Fruit fly (Drosophila melanogaster): ENCODE measurements around the gene CG18178.

CG18178 gene

DNA sequence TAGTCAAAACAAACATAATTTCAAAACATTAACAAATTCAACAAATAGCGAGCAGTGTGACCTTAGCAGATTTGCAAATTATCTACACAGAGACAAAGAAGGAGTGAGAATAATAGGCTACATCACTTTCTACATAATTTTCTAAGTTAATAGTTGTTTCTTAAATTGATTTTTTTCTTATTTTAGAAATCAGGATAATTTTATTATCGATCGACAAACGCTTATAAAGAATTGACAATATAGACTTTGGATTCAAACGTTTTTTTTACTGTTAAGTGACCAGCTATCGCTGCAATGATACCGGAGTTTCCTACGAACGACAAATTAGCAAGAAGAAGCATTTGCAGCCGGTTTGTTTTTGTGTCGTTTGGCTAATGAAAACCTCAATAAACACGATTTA, 4.2 kb upstream of the CG18178 start, which contains the start of the genes nbs and defl (continued):
- TF ChIP-seq Gug (GFP tag; IDR thresholded peaks at IDR 0.05) (peak; percentile 61; the same call in 3 of the 4 replicates), gem (tag; optimal IDR thresholded peaks at IDR 0.05) (no peak), CTCF (GFP tag; optimal IDR thresholded peaks at IDR 0.05) (no peak), sc (optimal IDR thresholded peaks at IDR 0.05) (no peak), sc (GFP tag; optimal IDR thresholded peaks at IDR 0.05) (peak; percentile 8), MESR4 (GFP tag; optimal IDR thresholded peaks at IDR 0.05) (peak; percentile 24), unpg (GFP tag; optimal IDR thresholded peaks at IDR 0.05) (no peak), lilli (GFP tag; optimal IDR thresholded peaks at IDR 0.05) (peak; percentile 82), crc (GFP tag; optimal IDR thresholded peaks at IDR 0.05) (peak; percentile 52), CG3281 (GFP tag; optimal IDR thresholded peaks at IDR 0.05) (peak; percentile 33), CG11093 (GFP tag; IDR thresholded peaks at IDR 0.05) (peak; percentile 66; the same call in 1 of the 3 replicates), CG7271 (tag; optimal IDR thresholded peaks at IDR 0.05) (no peak), CG42726 (GFP tag; IDR thresholded peaks at IDR 0.05; ENCODE audit: partially characterized antibody) (no peak), CG1647 (GFP tag; optimal IDR thresholded peaks at IDR 0.05) (peak; percentile 31), CG7928 (GFP tag; optimal IDR thresholded peaks at IDR 0.05) (no peak), CG9817 (tag; optimal IDR thresholded peaks at IDR 0.05) (peak; percentile 61), sr (GFP tag; IDR thresholded peaks at IDR 0.05) (no peak), Chrac-16 (GFP tag; optimal IDR thresholded peaks at IDR 0.05) (peak; percentile 70), tx (GFP tag; optimal IDR thresholded peaks at IDR 0.05) (peak; percentile 57), Ravus (GFP tag; IDR thresholded peaks at IDR 0.05) (peak; percentile 43), ara (GFP tag; IDR thresholded peaks at IDR 0.05) (peak; percentile 71; the same call in 1 of the 2 replicates), rib (GFP tag; IDR thresholded peaks at IDR 0.05) (peak; percentile 71), CG3838 (GFP tag; optimal IDR thresholded peaks at IDR 0.05) (peak; percentile 40), CG11504 (tag; optimal IDR thresholded peaks at IDR 0.05) (no peak), vvl (GFP tag; IDR thresholded peaks at IDR 0.05) (peak; percentile 77), CG2199 (GFP tag; IDR thresholded peaks at IDR 0.05) (no peak), CG5245 (GFP tag; optimal IDR thresholded peaks at IDR 0.05) (peak; percentile 32), CG8359 (GFP tag; optimal IDR thresholded peaks at IDR 0.05; ENCODE audit: borderline replicate concordance) (no peak), Ssrp (tag; optimal IDR thresholded peaks at IDR 0.05) (peak; percentile 59), Ptx1 (GFP tag; IDR thresholded peaks at IDR 0.05) (peak; percentile 88), hbn (GFP tag; IDR thresholded peaks at IDR 0.05; ENCODE audit: partially characterized antibody) (no peak), hth (optimal IDR thresholded peaks at IDR 0.05) (no peak), pum (GFP tag; optimal IDR thresholded peaks at IDR 0.05) (peak; percentile 61), Dek (tag; optimal IDR thresholded peaks at IDR 0.05) (peak; percentile 31), TFAM (GFP tag; optimal IDR thresholded peaks at IDR 0.05) (no peak), CG11247 (GFP tag; IDR thresholded peaks at IDR 0.05) (peak; percentile 71), danr (GFP tag; IDR thresholded peaks at IDR 0.05) (peak; percentile 44; the same call in 1 of the 2 replicates), CG13287 (GFP tag; IDR thresholded peaks at IDR 0.05; ENCODE audit: partially characterized antibody) (peak; percentile 74), CG2120 (GFP tag; optimal IDR thresholded peaks at IDR 0.05) (peak; percentile 85), amos (GFP tag; IDR thresholded peaks at IDR 0.05; ENCODE audit: partially characterized antibody) (peak; percentile 19; the same call in 1 of the 2 replicates), CG15011 (GFP tag; optimal IDR thresholded peaks at IDR 0.05) (no peak), CG6813 (GFP tag; optimal IDR thresholded peaks at IDR 0.05) (no peak), CG10366 (GFP tag; IDR thresholded peaks at IDR 0.05) (peak; percentile 67), knrl (GFP tag; IDR thresholded peaks at IDR 0.05; ENCODE audit: partially characterized antibody) (peak; percentile 59; the same call in 2 of the 3 replicates), zen2 (GFP tag; IDR thresholded peaks at IDR 0.05; ENCODE audit: partially characterized antibody) (no peak; the same call in 2 of the 3 replicates), Max (GFP tag; optimal IDR thresholded peaks at IDR 0.05) (peak; percentile 60), jing (GFP tag; optimal IDR thresholded peaks at IDR 0.05) (no peak), prd (optimal IDR thresholded peaks at IDR 0.05) (no peak), prd (GFP tag; IDR thresholded peaks at IDR 0.05) (peak; percentile 84), Meics (GFP tag; optimal IDR thresholded peaks at IDR 0.05) (peak; percentile 66), CG7372 (GFP tag; IDR thresholded peaks at IDR 0.05) (peak; percentile 68), Dfd (GFP tag; optimal IDR thresholded peaks at IDR 0.05) (no peak)

All from whole organism, embryonic.